Fruit fly (Drosophila melanogaster): ENCODE results near the gene CG12025.

The CG12025 gene

DNA sequence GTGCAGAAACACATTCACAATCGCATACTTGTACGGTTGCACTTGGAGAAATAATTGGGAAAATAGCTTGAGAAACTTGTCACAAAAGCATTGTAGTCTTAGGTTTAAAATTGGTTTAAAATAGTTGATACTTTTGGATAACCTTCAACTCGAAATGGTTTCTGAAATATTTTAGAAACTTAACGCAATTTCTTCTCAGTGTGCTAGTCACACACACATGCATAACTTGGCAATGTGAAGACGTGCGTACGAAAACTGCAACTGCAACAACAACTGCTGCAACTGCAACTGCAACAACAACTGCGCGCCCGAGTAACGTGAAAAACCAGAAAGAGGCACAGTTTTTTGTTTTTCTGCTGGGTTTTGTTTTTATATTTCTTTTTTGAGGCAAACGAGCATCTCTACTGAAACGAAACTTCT is 20.9 kb downstream of the CG12025 start (continued):
- TF ChIP-seq CG18262 (tag; optimal IDR thresholded peaks at IDR 0.05), result peak; percentile 83
- TF ChIP-seq H15 (GFP tag; IDR thresholded peaks at IDR 0.05), result peak; percentile 80
- peak; percentile 70 for TF ChIP-seq Fer3 (tag; optimal IDR thresholded peaks at IDR 0.05)
- peak; percentile 54 for TF ChIP-seq da (GFP tag; optimal IDR thresholded peaks at IDR 0.05)
- TF ChIP-seq CG17361 (GFP tag; IDR thresholded peaks at IDR 0.05), result peak; percentile 83
- peak; percentile 70 for TF ChIP-seq CG15601 (tag; optimal IDR thresholded peaks at IDR 0.05)
- TF ChIP-seq dimm (GFP tag; IDR thresholded peaks at IDR 0.05), result peak; percentile 80
- TF ChIP-seq trh (GFP tag; optimal IDR thresholded peaks at IDR 0.05), result peak; percentile 74
- TF ChIP-seq Abd-B (GFP tag; optimal IDR thresholded peaks at IDR 0.05), result peak; percentile 81
- TF ChIP-seq Atf6 (GFP tag; IDR thresholded peaks at IDR 0.05), result peak; percentile 28; the same call in 1 of the 2 replicates
- peak; percentile 46 for TF ChIP-seq CG6654 (GFP tag; optimal IDR thresholded peaks at IDR 0.05)
- no peak for TF ChIP-seq ash1 (GFP tag; optimal IDR thresholded peaks at IDR 0.05)
- peak; percentile 17; the same call in 1 of the 2 replicates for TF ChIP-seq NFAT (GFP tag; IDR thresholded peaks at IDR 0.05)
- TF ChIP-seq CG8478 (optimal IDR thresholded peaks at IDR 0.05), result no peak
- peak; percentile 85 for TF ChIP-seq CG17829 (tag; optimal IDR thresholded peaks at IDR 0.05)
- TF ChIP-seq fu2 (GFP tag; optimal IDR thresholded peaks at IDR 0.05), result peak; percentile 39
- peak; percentile 86 to 92 for TF ChIP-seq chif (GFP tag; optimal IDR thresholded peaks at IDR 0.05)
- TF ChIP-seq Mrtf (GFP tag; IDR thresholded peaks at IDR 0.05), result peak; percentile 63; the same call in 2 of the 3 replicates
- peak; percentile 89 for TF ChIP-seq btn (GFP tag; optimal IDR thresholded peaks at IDR 0.05)
- TF ChIP-seq otp (GFP tag; IDR thresholded peaks at IDR 0.05), result peak; percentile 91
- no peak for TF ChIP-seq CG15514 (GFP tag; optimal IDR thresholded peaks at IDR 0.05)
- peak; percentile 40 for TF ChIP-seq caup (GFP tag; optimal IDR thresholded peaks at IDR 0.05; ENCODE audit: severe bottlenecking)
- TF ChIP-seq esg (GFP tag; conservative IDR thresholded peaks at IDR 0.05), result peak; percentile 82
- TF ChIP-seq hbn (GFP tag; IDR thresholded peaks at IDR 0.05; ENCODE audit: partially characterized antibody), result no peak
- no peak for TF ChIP-seq Hmx (GFP tag; optimal IDR thresholded peaks at IDR 0.05)
- peak; percentile 88 for TF ChIP-seq CG10366 (GFP tag; IDR thresholded peaks at IDR 0.05)
- TF ChIP-seq wek (GFP tag; optimal IDR thresholded peaks at IDR 0.05), result peak; percentile 68
- no peak for TF ChIP-seq CG1832 (GFP tag; optimal IDR thresholded peaks at IDR 0.05)
- TF ChIP-seq CG14667 (GFP tag; IDR thresholded peaks at IDR 0.05), result peak; percentile 75
- peak; percentile 53 for TF ChIP-seq CG17912 (GFP tag; optimal IDR thresholded peaks at IDR 0.05)
- TF ChIP-seq maf-S (GFP tag; optimal IDR thresholded peaks at IDR 0.05), result peak; percentile 41
- peak; percentile 82 for TF ChIP-seq CG15269 (tag; optimal IDR thresholded peaks at IDR 0.05)
- TF ChIP-seq HHEX (GFP tag; optimal IDR thresholded peaks at IDR 0.05), result peak; percentile 72
- TF ChIP-seq CG12071 (GFP tag; optimal IDR thresholded peaks at IDR 0.05), result peak; percentile 76
- TF ChIP-seq CG11456 (GFP tag; IDR thresholded peaks at IDR 0.05), result peak; percentile 71
- TF ChIP-seq jumu (GFP tag; optimal IDR thresholded peaks at IDR 0.05), result peak; percentile 80
- TF ChIP-seq Oaz (GFP tag; IDR thresholded peaks at IDR 0.05), result peak; percentile 68
- TF ChIP-seq croc (GFP tag; conservative IDR thresholded peaks at IDR 0.05), result peak; percentile 84
- peak; percentile 81 for TF ChIP-seq CG10462 (GFP tag; optimal IDR thresholded peaks at IDR 0.05)
- TF ChIP-seq HLH3B (GFP tag; IDR thresholded peaks at IDR 0.05), result peak; percentile 89
- no peak for TF ChIP-seq CG2120 (GFP tag; optimal IDR thresholded peaks at IDR 0.05)
- no peak for TF ChIP-seq pita (GFP tag; optimal IDR thresholded peaks at IDR 0.05)
- peak; percentile 42 for TF ChIP-seq CG4328 (GFP tag; optimal IDR thresholded peaks at IDR 0.05)
- no peak for TF ChIP-seq h (optimal IDR thresholded peaks at IDR 0.05)
- TF ChIP-seq Nf-YB (GFP tag; optimal IDR thresholded peaks at IDR 0.05), result peak; percentile 52
- no peak for TF ChIP-seq CG7928 (GFP tag; optimal IDR thresholded peaks at IDR 0.05)
- peak; percentile 75 for TF ChIP-seq CG12236 (GFP tag; optimal IDR thresholded peaks at IDR 0.05)
- peak; percentile 66 for TF ChIP-seq CG7556 (GFP tag; optimal IDR thresholded peaks at IDR 0.05)
- peak; percentile 77 for TF ChIP-seq CG6813 (GFP tag; optimal IDR thresholded peaks at IDR 0.05)
- no peak for TF ChIP-seq Lpt (GFP tag; optimal IDR thresholded peaks at IDR 0.05)
- TF ChIP-seq crp (GFP tag; optimal IDR thresholded peaks at IDR 0.05), result peak in 1 of 2 experiments; percentile 28
- no peak for TF ChIP-seq br (optimal IDR thresholded peaks at IDR 0.05)
